Worm (Caenorhabditis elegans): Measurements from ENCODE around the gene nhr-38.

nhr-38 gene

ce11 chrIV:9755713-9756112, 45.7 kb downstream of the nhr-38 start:
- TF ChIP-seq ceh-82 (tag; optimal IDR thresholded peaks at IDR 0.05) (no peak), nhr-28 (tag; optimal IDR thresholded peaks at IDR 0.05) (peak; percentile 61)

ce11 chrIV:9756647-9757424, 46.8 kb downstream of the nhr-38 start:
- TF ChIP-seq nhr-28 (tag; optimal IDR thresholded peaks at IDR 0.05) = peak; percentile 94
- TF ChIP-seq nhr-25 (tag; optimal IDR thresholded peaks at IDR 0.05; ENCODE audit: borderline replicate concordance, insufficient read depth) = peak; percentile 11
- peak; percentile 71 for TF ChIP-seq dmd-6 (GFP tag; IDR thresholded peaks at IDR 0.05)
- no peak for TF ChIP-seq lin-29 (GFP tag; IDR thresholded peaks at IDR 0.05)
- TF ChIP-seq lin-1 (GFP tag; IDR thresholded peaks at IDR 0.05) = no peak
- peak; percentile 89 for TF ChIP-seq dve-1 (tag; optimal IDR thresholded peaks at IDR 0.05; ENCODE audit: insufficient read depth)
- TF ChIP-seq sdz-12 (GFP tag; optimal IDR thresholded peaks at IDR 0.05) = no peak
- 0 out of 2 replicates have a peak, but pooled peaks have one; percentile 15 for TF ChIP-seq hmg-1.1 (GFP tag; IDR thresholded peaks at IDR 0.05)
- TF ChIP-seq nhr-41 (GFP tag; IDR thresholded peaks at IDR 0.05) = no peak
- no peak for TF ChIP-seq mxl-2 (GFP tag; conservative IDR thresholded peaks at IDR 0.05)
- no peak for TF ChIP-seq fkh-10 (GFP tag; optimal IDR thresholded peaks at IDR 0.05)
- TF ChIP-seq cey-2 (tag; optimal IDR thresholded peaks at IDR 0.05; ENCODE audit: borderline replicate concordance, insufficient read depth) = peak; percentile 6
- TF ChIP-seq ceh-32 (tag; optimal IDR thresholded peaks at IDR 0.05; ENCODE audit: poor library complexity) = no peak
- TF ChIP-seq set-16 (GFP tag; IDR thresholded peaks at IDR 0.05) = no peak
- TF ChIP-seq zip-2 (tag; optimal IDR thresholded peaks at IDR 0.05) = no peak
- no peak for TF ChIP-seq F37D6.2 (tag; optimal IDR thresholded peaks at IDR 0.05)
- no peak for TF ChIP-seq daf-8 (GFP tag; IDR thresholded peaks at IDR 0.05)
- no peak for TF ChIP-seq daf-12 (tag; optimal IDR thresholded peaks at IDR 0.05)
- peak; percentile 73 for TF ChIP-seq hlh-30 (tag; optimal IDR thresholded peaks at IDR 0.05; ENCODE audit: insufficient read depth)
- TF ChIP-seq nhr-42 (GFP tag; IDR thresholded peaks at IDR 0.05) = no peak
- no peak for TF ChIP-seq aha-1 (tag)
- TF ChIP-seq attf-4 (tag; optimal IDR thresholded peaks at IDR 0.05) = no peak
- peak; percentile 69 for TF ChIP-seq hlh-11 (tag; optimal IDR thresholded peaks at IDR 0.05)
- TF ChIP-seq Y5F2A.4 (GFP tag; optimal IDR thresholded peaks at IDR 0.05) = no peak
- no peak for TF ChIP-seq unc-130 (GFP tag; optimal IDR thresholded peaks at IDR 0.05)
- no peak for TF ChIP-seq nhr-48 (tag; optimal IDR thresholded peaks at IDR 0.05)
- no peak for TF ChIP-seq nhr-76 (tag; optimal IDR thresholded peaks at IDR 0.05)
- peak; percentile 48 for TF ChIP-seq nhr-77 (tag; optimal IDR thresholded peaks at IDR 0.05)
- TF ChIP-seq ctbp-1 (GFP tag; IDR thresholded peaks at IDR 0.05) = 0 out of 2 replicates have a peak, but pooled peaks have one; percentile 44
- TF ChIP-seq D1046.2 (GFP tag; IDR thresholded peaks at IDR 0.05) = no peak
- no peak for TF ChIP-seq madf-9 (GFP tag; conservative IDR thresholded peaks at IDR 0.05)
- no peak for TF ChIP-seq php-3 (GFP tag; IDR thresholded peaks at IDR 0.05)
- TF ChIP-seq nhr-6 (tag; optimal IDR thresholded peaks at IDR 0.05) = no peak
- TF ChIP-seq lin-13 (GFP tag; optimal IDR thresholded peaks at IDR 0.05) = no peak
- peak in 1 of 2 experiments; percentile 24 for TF ChIP-seq lsy-2 (tag; optimal IDR thresholded peaks at IDR 0.05)
- TF ChIP-seq T26A8.4 (GFP tag; IDR thresholded peaks at IDR 0.05) = no peak
- TF ChIP-seq duxl-1 (tag; optimal IDR thresholded peaks at IDR 0.05; ENCODE audit: poor library complexity) = no peak
- peak; percentile 10 for TF ChIP-seq nhr-10 (tag; optimal IDR thresholded peaks at IDR 0.05)
- no peak for TF ChIP-seq daf-19 (GFP tag; conservative IDR thresholded peaks at IDR 0.05)
- TF ChIP-seq pqm-1 (tag; optimal IDR thresholded peaks at IDR 0.05) = peak; percentile 60
- no peak for TF ChIP-seq mxl-3 (GFP tag; optimal IDR thresholded peaks at IDR 0.05)
- TF ChIP-seq Y105C5A.15 (GFP tag; IDR thresholded peaks at IDR 0.05) = no peak
- no peak for TF ChIP-seq vab-7 (GFP tag; IDR thresholded peaks at IDR 0.05)
- no peak for TF ChIP-seq ces-1 (GFP tag; optimal IDR thresholded peaks at IDR 0.05)
- TF ChIP-seq zfp-3 (GFP tag; conservative IDR thresholded peaks at IDR 0.05) = no peak
- no peak for TF ChIP-seq daf-16 (GFP tag; optimal IDR thresholded peaks at IDR 0.05)
- TF ChIP-seq daf-16 (tag; optimal IDR thresholded peaks at IDR 0.05) = peak; percentile 56

Measured in whole organism, L4 larva.